Worm (Caenorhabditis elegans) whole organism, young adult: Measurements from ENCODE around the gene chup-1.
A peak's percentile ranks its signal among the peaks of the same experiment; 100 is the strongest.

Experiments used
- B0035.1 ChIP-seq: sonication (generic microtip); optimal IDR thresholded peaks from 2 replicates; lab custom pipeline; 2016; ENCODE audit warnings: missing genetic modification characterization, mild to moderate bottlenecking, missing compliant biosample characterization, missing genotype, missing genetic modification reagents
- D2030.7 ChIP-seq: fragments of 200-800 bp; sonication (Bioruptor generic); IDR thresholded peaks from 2 replicates; pipeline ENCODE4 v1.3.6; 2022; ENCODE audit warnings: missing genetic modification reagents, missing genetic modification characterization, missing compliant biosample characterization
- F22D6.2 ChIP-seq: sonication (generic microtip); optimal IDR thresholded peaks from 2 replicates; lab custom pipeline; 2016; ENCODE audit warnings: mild to moderate bottlenecking, missing genetic modification characterization, missing compliant biosample characterization
- F23B12.7 ChIP-seq: sonication (generic microtip); optimal IDR thresholded peaks from 2 replicates; lab custom pipeline; 2017; ENCODE audit warnings: missing genetic modification characterization, mild to moderate bottlenecking, missing compliant biosample characterization, antibody characterized with exemption, moderate library complexity; ENCODE audit not compliant: insufficient read depth
- F39B2.1 ChIP-seq: fragments of 200-800 bp; sonication (Bioruptor generic); IDR thresholded peaks from 2 replicates; pipeline ENCODE4 v1.3.6; 2022; ENCODE audit warnings: missing genetic modification reagents, missing genetic modification characterization, missing compliant biosample characterization
- F52B5.7 ChIP-seq: sonication (generic microtip); optimal IDR thresholded peaks from 2 replicates; lab custom pipeline; 2016; ENCODE audit warnings: mild to moderate bottlenecking, missing genetic modification characterization, missing compliant biosample characterization
- F55B11.4 ChIP-seq: sonication (generic microtip); optimal IDR thresholded peaks from 2 replicates; lab custom pipeline; 2016; ENCODE audit warnings: missing compliant biosample characterization, missing genetic modification characterization, borderline replicate concordance; ENCODE audit not compliant: insufficient read depth
- K11D2.4 ChIP-seq: fragments of 200-800 bp; sonication (Bioruptor generic); IDR thresholded peaks from 2 replicates; pipeline ENCODE4 v1.3.6; 2022; ENCODE audit warnings: missing genetic modification reagents, missing genetic modification characterization, missing compliant biosample characterization
- T07F8.4 ChIP-seq: sonication (generic microtip); optimal IDR thresholded peaks from 2 replicates; lab custom pipeline; 2016; ENCODE audit warnings: mild to moderate bottlenecking, missing genetic modification characterization, moderate library complexity, missing compliant biosample characterization
- Y53F4B.3 ChIP-seq: fragments of 200-800 bp; sonication (Bioruptor generic); IDR thresholded peaks from 2 replicates; pipeline ENCODE4 v1.3.6; 2022; ENCODE audit warnings: missing genetic modification reagents, missing genetic modification characterization, missing compliant biosample characterization
- Y95B8A.8 ChIP-seq: fragments of 200-800 bp; sonication (Bioruptor generic); IDR thresholded peaks from 2 replicates; pipeline ENCODE4 v1.3.6; 2022; ENCODE audit warnings: missing genetic modification reagents, missing genetic modification characterization, missing compliant biosample characterization
- akir-1 ChIP-seq: fragments of 200-800 bp; sonication (Bioruptor generic); optimal IDR thresholded peaks from 2 replicates; lab custom pipeline; 2018; ENCODE audit warnings: mild to moderate bottlenecking, missing genetic modification characterization, moderate library complexity, missing compliant biosample characterization
- attf-5 ChIP-seq: fragments of 200-800 bp; sonication (Bioruptor generic); optimal IDR thresholded peaks from 2 replicates; lab custom pipeline; 2018; ENCODE audit warnings: mild to moderate bottlenecking, missing genetic modification characterization, missing compliant biosample characterization
- ceh-40 ChIP-seq: fragments of 200-800 bp; sonication (Bioruptor generic); IDR thresholded peaks from 2 replicates; pipeline ENCODE4 v1.3.6; 2022; ENCODE audit warnings: missing genetic modification characterization, missing compliant biosample characterization
- ceh-79 ChIP-seq: sonication (generic microtip); optimal IDR thresholded peaks from 2 replicates; lab custom pipeline; 2017; ENCODE audit warnings: mild to moderate bottlenecking, missing genetic modification characterization, missing compliant biosample characterization
- ceh-91 ChIP-seq: fragments of 200-800 bp; sonication (Bioruptor generic); IDR thresholded peaks from 2 replicates; pipeline ENCODE4 v1.3.6; 2022; ENCODE audit warnings: missing genetic modification reagents, missing genetic modification characterization, missing compliant biosample characterization
- dox-1 ChIP-seq: fragments of 200-800 bp; sonication (Bioruptor generic); IDR thresholded peaks from 2 replicates; pipeline ENCODE4 v1.3.6; 2022; ENCODE audit warnings: missing genetic modification reagents, missing genetic modification characterization, missing compliant biosample characterization
- efl-1 ChIP-seq: fragments of 150-350 bp; optimal IDR thresholded peaks from 2 replicates; lab custom pipeline; 2014; ENCODE audit warnings: missing biosample characterization, missing genetic modification reagents, missing genetic modification characterization
- egl-18 ChIP-seq: fragments of 200-800 bp; sonication (Bioruptor generic); IDR thresholded peaks from 2 replicates; pipeline ENCODE4 v1.3.6; 2022; ENCODE audit warnings: missing genetic modification reagents, missing genetic modification characterization, missing compliant biosample characterization
- egl-44 ChIP-seq: fragments of 200-800 bp; sonication (Bioruptor generic); IDR thresholded peaks from 2 replicates; pipeline ENCODE4 v1.3.6; 2022; ENCODE audit warnings: missing genetic modification reagents, missing genetic modification characterization, missing compliant biosample characterization
- egrh-3 ChIP-seq: fragments of 200-800 bp; sonication (Bioruptor generic); IDR thresholded peaks from 2 replicates; pipeline ENCODE4 v1.3.6; 2022; ENCODE audit warnings: missing genetic modification reagents, missing genetic modification characterization, missing compliant biosample characterization
- ekl-4 ChIP-seq: fragments of 200-800 bp; sonication (Bioruptor generic); IDR thresholded peaks from 2 replicates; pipeline ENCODE4 v1.3.6; 2022; ENCODE audit warnings: missing genetic modification reagents, missing genetic modification characterization, missing compliant biosample characterization
- fkh-3 ChIP-seq: sonication (generic microtip); optimal IDR thresholded peaks from 2 replicates; lab custom pipeline; 2016; ENCODE audit warnings: mild to moderate bottlenecking, missing genetic modification characterization, missing compliant biosample characterization
- gei-17 ChIP-seq: fragments of 200-800 bp; sonication (Bioruptor generic); optimal IDR thresholded peaks from 2 replicates; lab custom pipeline; 2018; ENCODE audit warnings: mild to moderate bottlenecking, missing genetic modification characterization, missing compliant biosample characterization
- hmg-1.2 ChIP-seq: fragments of 200-800 bp; sonication (Bioruptor generic); IDR thresholded peaks from 2 replicates; pipeline ENCODE4 v1.3.6; 2022; ENCODE audit warnings: missing genetic modification reagents, missing genetic modification characterization, missing compliant biosample characterization
- hmg-20 ChIP-seq: fragments of 200-800 bp; sonication (Bioruptor generic); IDR thresholded peaks from 2 replicates; pipeline ENCODE4 v1.3.6; 2022; ENCODE audit warnings: missing genetic modification reagents, missing genetic modification characterization, missing compliant biosample characterization
- hrde-1 ChIP-seq: sonication (generic microtip); optimal IDR thresholded peaks from 2 replicates; lab custom pipeline; 2016; ENCODE audit warnings: missing genetic modification characterization, mild to moderate bottlenecking, missing compliant biosample characterization, moderate library complexity, missing genotype, missing genetic modification reagents, borderline replicate concordance
- let-526 ChIP-seq: fragments of 200-800 bp; sonication (Bioruptor generic); IDR thresholded peaks from 2 replicates; pipeline ENCODE4 v1.3.6; 2022; ENCODE audit warnings: missing genetic modification reagents, missing genetic modification characterization, missing compliant biosample characterization
- lin-26 ChIP-seq: fragments of 200-800 bp; sonication (Bioruptor generic); IDR thresholded peaks from 2 replicates; pipeline ENCODE4 v1.3.6; 2022; ENCODE audit warnings: missing genetic modification reagents, missing genetic modification characterization, missing compliant biosample characterization
- lin-35 ChIP-seq, 3 experiments: fragments of 150-350 bp in 2 of 3; sonication (generic microtip) in 1 of 3; optimal IDR thresholded peaks; 2 replicates each; lab custom pipeline; 2014 to 2018; ENCODE audit warnings: missing biosample characterization in 3 of 3, missing genetic modification characterization in 3 of 3, missing genetic modification reagents in 3 of 3
- lin-54 ChIP-seq: fragments of 200-800 bp; sonication (Bioruptor generic); optimal IDR thresholded peaks from 2 replicates; lab custom pipeline; 2018; ENCODE audit warnings: mild to moderate bottlenecking, missing genetic modification characterization, missing compliant biosample characterization
- lsl-1 ChIP-seq: fragments of 200-800 bp; sonication (Bioruptor generic); optimal IDR thresholded peaks from 2 replicates; lab custom pipeline; 2018; ENCODE audit warnings: mild to moderate bottlenecking, missing genetic modification characterization, moderate library complexity, missing compliant biosample characterization
- madf-10 ChIP-seq: sonication (generic microtip); optimal IDR thresholded peaks from 2 replicates; lab custom pipeline; 2016; ENCODE audit warnings: mild to moderate bottlenecking, missing genetic modification characterization, missing compliant biosample characterization
- mes-4 ChIP-seq: sonication (generic microtip); optimal IDR thresholded peaks from 2 replicates; lab custom pipeline; 2016; ENCODE audit warnings: missing genotype, missing genetic modification characterization, missing compliant biosample characterization
- nhr-179 ChIP-seq: sonication (generic microtip); optimal IDR thresholded peaks from 2 replicates; lab custom pipeline; 2016; ENCODE audit warnings: mild to moderate bottlenecking, missing genetic modification characterization, missing compliant biosample characterization
- nhr-90 ChIP-seq: sonication (generic microtip); optimal IDR thresholded peaks from 2 replicates; lab custom pipeline; 2016; ENCODE audit warnings: missing genotype, mild to moderate bottlenecking, missing genetic modification characterization, missing compliant biosample characterization
- rcor-1 ChIP-seq: fragments of 200-800 bp; sonication (Bioruptor generic); IDR thresholded peaks from 2 replicates; pipeline ENCODE4 v1.3.6; 2022; ENCODE audit warnings: missing genetic modification reagents, missing genetic modification characterization, missing compliant biosample characterization
- rec-8 ChIP-seq, 2 experiments: sonication (generic microtip); optimal IDR thresholded peaks; 2 replicates each; lab custom pipeline; 2016; ENCODE audit warnings: mild to moderate bottlenecking in 2 of 2, missing genetic modification characterization in 2 of 2, missing genetic modification reagents in 2 of 2, missing genotype in 2 of 2, missing biosample characterization in 1 of 2, missing compliant biosample characterization in 1 of 2, moderate library complexity in 1 of 2
- sea-2 ChIP-seq: fragments of 200-800 bp; sonication (Bioruptor generic); IDR thresholded peaks from 2 replicates; pipeline ENCODE4 v1.3.6; 2022; ENCODE audit warnings: missing genetic modification characterization, missing compliant biosample characterization
- snpc-1.3 ChIP-seq: sonication (generic microtip); optimal IDR thresholded peaks from 2 replicates; lab custom pipeline; 2017; ENCODE audit warnings: missing genetic modification characterization, mild to moderate bottlenecking, missing compliant biosample characterization, antibody characterized with exemption, moderate library complexity, missing genotype, missing genetic modification reagents; ENCODE audit not compliant: insufficient read depth
- snpc-4 ChIP-seq, 5 experiments: fragments of 150-350 bp in 1 of 5; sonication (generic microtip) in 4 of 5; optimal IDR thresholded peaks; 2 replicates each; lab custom pipeline; 2014 to 2018; ENCODE audit warnings: missing genetic modification characterization in 5 of 5, missing biosample characterization in 3 of 5, antibody characterized with exemption in 2 of 5, mild to moderate bottlenecking in 2 of 5, missing compliant biosample characterization in 2 of 5, missing genotype in 2 of 5, moderate library complexity in 2 of 5, missing genetic modification reagents in 1 of 5
- somi-1 ChIP-seq: fragments of 200-800 bp; sonication (Bioruptor generic); optimal IDR thresholded peaks from 2 replicates; lab custom pipeline; 2018; ENCODE audit warnings: mild to moderate bottlenecking, missing genetic modification characterization, missing compliant biosample characterization
- unc-62 ChIP-seq: fragments of 150-350 bp; optimal IDR thresholded peaks from 2 replicates; lab custom pipeline; 2014; ENCODE audit warnings: missing biosample characterization, missing genetic modification reagents, missing genetic modification characterization
- zfh-2 ChIP-seq: fragments of 200-800 bp; sonication (Bioruptor generic); conservative IDR thresholded peaks from 2 replicates; pipeline ENCODE4 v1.3.6; 2022; ENCODE audit warnings: missing genetic modification reagents, missing genetic modification characterization, missing compliant biosample characterization
- ztf-26 ChIP-seq: sonication (generic microtip); optimal IDR thresholded peaks from 2 replicates; lab custom pipeline; 2017; ENCODE audit warnings: missing genetic modification characterization, missing compliant biosample characterization
- ztf-28 ChIP-seq: fragments of 200-800 bp; sonication (Bioruptor generic); IDR thresholded peaks from 2 replicates; pipeline ENCODE4 v1.3.6; 2022; ENCODE audit warnings: missing genetic modification reagents, missing genetic modification characterization, missing compliant biosample characterization
- ztf-3 ChIP-seq: fragments of 200-800 bp; sonication (Bioruptor generic); optimal IDR thresholded peaks from 2 replicates; lab custom pipeline; 2018; ENCODE audit warnings: mild to moderate bottlenecking, missing genetic modification characterization, missing compliant biosample characterization

chup-1 gene

DNA sequence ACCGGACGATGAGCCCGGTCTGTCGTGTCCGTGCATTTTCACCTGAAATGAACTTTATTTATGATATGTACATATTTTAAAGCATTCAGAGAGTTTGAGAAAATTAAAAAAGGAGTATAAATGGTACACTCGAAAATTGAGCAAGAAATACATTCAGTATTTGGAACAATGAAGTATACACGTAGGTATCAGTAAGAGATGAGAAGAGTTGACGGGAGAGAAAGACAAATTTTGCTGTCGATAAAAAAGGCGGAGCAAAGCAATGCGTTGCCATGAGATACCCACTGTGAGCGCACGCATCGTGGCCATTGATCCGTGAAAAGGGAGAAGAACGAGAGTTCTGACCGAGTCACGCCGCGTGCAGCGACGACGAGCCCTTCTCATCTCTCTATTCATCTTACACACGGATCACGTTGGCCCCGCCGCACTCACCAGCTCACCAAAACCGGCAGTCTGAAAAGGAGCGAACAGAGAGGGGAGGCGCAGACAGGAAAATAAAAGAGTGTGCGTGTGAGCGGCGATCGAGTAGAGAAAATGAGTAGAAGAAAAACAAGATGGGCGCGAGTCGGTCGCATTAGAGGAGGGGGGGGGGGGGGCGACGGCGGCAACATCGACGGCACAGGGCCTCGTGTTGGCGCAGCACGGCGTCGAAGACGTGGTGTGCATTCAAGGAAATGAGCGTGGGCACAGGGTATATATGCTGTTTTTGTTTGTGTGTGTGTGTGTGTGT is 14.3 kb downstream of the chup-1 start, which contains the start of gene R04E5.8 (continued):
- TF ChIP-seq attf-5 (GFP tag; lab: Kevin White, UChicago) (peak; percentile 68), fkh-3 (no peak), egrh-3 (peak; percentile 90), egl-44 (GFP tag; lab: Robert Waterston, UW) (no peak), zfh-2 (GFP tag; lab: Robert Waterston, UW) (peak; percentile 97), egl-18 (no peak), rec-8 (tag; optimal IDR thresholded peaks at IDR 0.05; lab: Kevin White, UChicago) (no peak), Y95B8A.8 (GFP tag; lab: Robert Waterston, UW) (no peak), F55B11.4 (no peak), ceh-79 (tag; lab: Kevin White, UChicago) (no peak), F52B5.7 (tag; lab: Kevin White, UChicago) (no peak), hmg-1.2 (GFP tag; lab: Robert Waterston, UW) (peak; percentile 69), snpc-4 (GFP tag; optimal IDR thresholded peaks at IDR 0.05; lab: Kevin White, UChicago) (no peak), snpc-4 (tag; optimal IDR thresholded peaks at IDR 0.05; lab: Kevin White, UChicago) (peak in 1 of 4 experiments; percentile 32), rcor-1 (GFP tag; lab: Robert Waterston, UW) (no peak), sea-2 (GFP tag; lab: Robert Waterston, UW) (no peak), hmg-20 (GFP tag; lab: Robert Waterston, UW) (peak; percentile 9; the same call in 1 of the 2 replicates), Y53F4B.3 (GFP tag; lab: Robert Waterston, UW) (no peak), mes-4 (tag; lab: Kevin White, UChicago) (no peak), unc-62 (GFP tag; lab: Kevin White, UChicago) (no peak), F39B2.1 (GFP tag; lab: Robert Waterston, UW) (no peak), ztf-3 (no peak), akir-1 (no peak), B0035.1 (tag; lab: Kevin White, UChicago) (no peak), snpc-1.3 (tag; lab: Kevin White, UChicago) (no peak), F22D6.2 (tag; lab: Kevin White, UChicago) (no peak), efl-1 (GFP tag; lab: Kevin White, UChicago) (no peak), hrde-1 (no peak), lin-54 (GFP tag; lab: Kevin White, UChicago) (no peak), lin-26 (GFP tag; lab: Robert Waterston, UW) (no peak), ceh-91 (GFP tag; lab: Robert Waterston, UW) (no peak), gei-17 (GFP tag; lab: Kevin White, UChicago) (no peak), ztf-26 (tag; lab: Kevin White, UChicago) (no peak), ekl-4 (GFP tag; lab: Robert Waterston, UW) (no peak), ceh-40 (GFP tag; lab: Robert Waterston, UW) (no peak), let-526 (GFP tag; lab: Robert Waterston, UW) (no peak), somi-1 (GFP tag; lab: Kevin White, UChicago) (no peak), madf-10 (no peak), nhr-90 (tag; lab: Kevin White, UChicago) (no peak), K11D2.4 (GFP tag; lab: Robert Waterston, UW) (no peak), nhr-179 (tag; lab: Kevin White, UChicago) (no peak), lsl-1 (GFP tag; lab: Kevin White, UChicago) (no peak), T07F8.4 (tag; lab: Kevin White, UChicago) (no peak), dox-1 (GFP tag; lab: Robert Waterston, UW) (peak; percentile 71), F23B12.7 (tag; lab: Kevin White, UChicago) (no peak), ztf-28 (GFP tag; lab: Robert Waterston, UW) (no peak), lin-35 (GFP tag; optimal IDR thresholded peaks at IDR 0.05; lab: Kevin White, UChicago) (peak in 1 of 3 experiments; percentile 21), D2030.7 (GFP tag; lab: Robert Waterston, UW) (no peak)
